Fruit fly (Drosophila melanogaster): ENCODE data around the gene Naam.

- no peak for TF ChIP-seq br (GFP tag; optimal IDR thresholded peaks at IDR 0.05)
- no peak for TF ChIP-seq jim (GFP tag; optimal IDR thresholded peaks at IDR 0.05)
- no peak for TF ChIP-seq sage (GFP tag; optimal IDR thresholded peaks at IDR 0.05)
These were observed 45.7 kb upstream of the Naam start for dm6 chr3R:19625300-19626230.

Data from whole organism, wandering third instar larva.